Worm (Caenorhabditis elegans) whole organism, midembryonic: ENCODE results near the gene fbxc-40.
"Not testable (repeated sequence)": the region's sequence is repeated elsewhere in the genome, so short reads cannot be mapped to it uniquely, and the experiment has no call there.

Experiments
- T22C8.4 ChIP-seq: fragments of 200-800 bp; sonication (Bioruptor generic); IDR thresholded peaks from 2 replicates; pipeline ENCODE4 v1.3.6; 2022; ENCODE audit warnings: missing genetic modification characterization, missing compliant biosample characterization
- cog-1 ChIP-seq: sonication (generic microtip); optimal IDR thresholded peaks from 2 replicates; lab custom pipeline; 2016; ENCODE audit warnings: missing genetic modification characterization, missing compliant biosample characterization
- flt-1 ChIP-seq: fragments of 200-800 bp; sonication (Bioruptor generic); IDR thresholded peaks from 2 replicates; pipeline ENCODE4 v1.3.6; 2022; ENCODE audit warnings: missing genetic modification characterization, missing compliant biosample characterization
- klf-2 ChIP-seq: fragments of 200-800 bp; sonication (Bioruptor generic); conservative IDR thresholded peaks from 2 replicates; pipeline ENCODE4 v1.3.6; 2022; ENCODE audit warnings: missing genetic modification reagents, missing genetic modification characterization, missing compliant biosample characterization
- med-1 ChIP-seq: sonication (generic microtip); optimal IDR thresholded peaks from 2 replicates; lab custom pipeline; 2017; ENCODE audit warnings: missing genetic modification characterization, mild to moderate bottlenecking, missing compliant biosample characterization, antibody characterized with exemption, missing genetic modification reagents; ENCODE audit not compliant: insufficient read depth
- ref-1 ChIP-seq: fragments of 200-800 bp; sonication (Bioruptor generic); conservative IDR thresholded peaks from 2 replicates; pipeline ENCODE4 v1.3.6; 2022; ENCODE audit warnings: missing genetic modification reagents, missing genetic modification characterization, missing compliant biosample characterization
- tab-1 ChIP-seq: fragments of 200-800 bp; sonication (Bioruptor generic); IDR thresholded peaks from 2 replicates; pipeline ENCODE4 v1.3.6; 2022; ENCODE audit warnings: missing genetic modification characterization, missing compliant biosample characterization
- ztf-23 ChIP-seq: fragments of 200-800 bp; sonication (Bioruptor generic); IDR thresholded peaks from 2 replicates; pipeline ENCODE4 v1.3.6; 2022; ENCODE audit warnings: missing genetic modification reagents, missing genetic modification characterization, missing compliant biosample characterization
- ztf-29 ChIP-seq: fragments of 200-800 bp; sonication (Bioruptor generic); IDR thresholded peaks from 2 replicates; pipeline ENCODE4 v1.3.6; 2022; ENCODE audit warnings: missing genetic modification reagents, missing genetic modification characterization, missing compliant biosample characterization

Gene fbxc-40

ce11 chrII:999493-999892 lies 13.7 kb downstream of the fbxc-40 start, which contains the start of gene fbxb-29:
Gene fbxb-29 (minus strand): TSS chrII:999593.
- TF ChIP-seq cog-1 (tag; lab: Kevin White, UChicago), result no peak
- no peak for TF ChIP-seq T22C8.4 (GFP tag; lab: Robert Waterston, UW)
- no peak for TF ChIP-seq med-1 (GFP tag; lab: Kevin White, UChicago)
- TF ChIP-seq flt-1, result no peak
- TF ChIP-seq ztf-29 (GFP tag; lab: Robert Waterston, UW), result no peak
- no peak for TF ChIP-seq klf-2

ce11 chrII:1001351-1001750 lies 15.5 kb downstream of the fbxc-40 start, which contains the start of the genes fbxb-30 and F45D11.5:
Gene fbxb-30 (minus strand): TSS chrII:1001451.
Gene F45D11.5 (plus strand): TSS chrII:1001702.
- TF ChIP-seq med-1 (GFP tag; lab: Kevin White, UChicago), result no peak
- TF ChIP-seq ztf-23 (GFP tag; lab: Robert Waterston, UW), result no peak
- TF ChIP-seq flt-1, result no peak
- no peak for TF ChIP-seq ref-1 (GFP tag; lab: Robert Waterston, UW)
- TF ChIP-seq cog-1 (tag; lab: Kevin White, UChicago), result no peak
- no peak for TF ChIP-seq T22C8.4 (GFP tag; lab: Robert Waterston, UW)
- no peak for TF ChIP-seq ztf-29 (GFP tag; lab: Robert Waterston, UW)

ce11 chrII:1006375-1006774 lies 20.6 kb downstream of the fbxc-40 start, which contains the start of gene F45D11.14:
Gene F45D11.14 (minus strand): TSS chrII:1006475.
- TF ChIP-seq ztf-29 (GFP tag; lab: Robert Waterston, UW); ref-1 (GFP tag; lab: Robert Waterston, UW); cog-1 (tag; lab: Kevin White, UChicago): not testable (repeated sequence)

- not testable (repeated sequence) for TF ChIP-seq klf-2; ztf-29 (GFP tag; lab: Robert Waterston, UW); ref-1 (GFP tag; lab: Robert Waterston, UW)
Measured at ce11 chrII:1024684-1025083, 38.9 kb downstream of the fbxc-40 start, which contains the start of gene btb-11. Gene btb-11 (minus strand): TSS chrII:1024784.

ce11 chrII:1026670-1027069 lies 40.9 kb downstream of the fbxc-40 start, which contains the start of gene M01D1.12:
Gene M01D1.12 (plus strand): TSS chrII:1026970.
- TF ChIP-seq tab-1 (GFP tag; lab: Robert Waterston, UW) (no peak), klf-2 (no peak), T22C8.4 (GFP tag; lab: Robert Waterston, UW) (no peak), flt-1 (no peak), ztf-29 (GFP tag; lab: Robert Waterston, UW) (no peak), ztf-23 (GFP tag; lab: Robert Waterston, UW) (no peak), med-1 (GFP tag; lab: Kevin White, UChicago) (no peak), ref-1 (GFP tag; lab: Robert Waterston, UW) (no peak), cog-1 (tag; lab: Kevin White, UChicago) (no peak)

ce11 chrII:1028602-1029001 lies 42.8 kb downstream of the fbxc-40 start, which contains the start of gene math-34:
Gene math-34 (plus strand): TSS chrII:1028972.
- TF ChIP-seq ref-1 (GFP tag; lab: Robert Waterston, UW) (no peak), klf-2 (no peak), cog-1 (tag; lab: Kevin White, UChicago) (no peak), med-1 (GFP tag; lab: Kevin White, UChicago) (no peak), flt-1 (no peak), ztf-23 (GFP tag; lab: Robert Waterston, UW) (no peak), ztf-29 (GFP tag; lab: Robert Waterston, UW) (no peak), tab-1 (GFP tag; lab: Robert Waterston, UW) (no peak)
